Fruit fly (Drosophila melanogaster) whole organism, embryonic: ENCODE data around the gene pkaap.

Source experiments
- Adf1 ChIP-seq: fragments of 200-800 bp; sonication (Bioruptor generic); IDR thresholded peaks from 2 replicates; pipeline ENCODE4 v1.3.6; 2022; ENCODE audit warnings: missing biosample characterization, missing genetic modification characterization
- CG1024 ChIP-seq: fragments of 200-800 bp; sonication (Bioruptor generic); IDR thresholded peaks from 2 replicates; pipeline ENCODE4 v1.3.6; 2022; ENCODE audit warnings: missing biosample characterization, missing genetic modification characterization
- CG11560 ChIP-seq: fragments of 200-800 bp; sonication (Bioruptor generic); IDR thresholded peaks from 3 replicates; pipeline ENCODE4 v1.3.6; 2022; ENCODE audit warnings: missing biosample characterization, missing genetic modification characterization
- CG11696 ChIP-seq: fragments of 200-800 bp; sonication (Bioruptor generic); IDR thresholded peaks from 2 replicates; pipeline ENCODE4 v1.3.6; 2022; ENCODE audit warnings: missing biosample characterization, missing genetic modification characterization
- CG13775 ChIP-seq: fragments of 200-800 bp; sonication (Bioruptor generic); optimal IDR thresholded peaks from 3 replicates; lab custom pipeline; 2017; ENCODE audit warnings: missing biosample characterization, mild to moderate bottlenecking, missing genetic modification characterization
- CG14860 ChIP-seq: fragments of 200-800 bp; sonication (Bioruptor generic); IDR thresholded peaks from 3 replicates; pipeline ENCODE4 v1.3.6; 2022; ENCODE audit warnings: missing biosample characterization, missing genetic modification characterization; ENCODE audit not compliant: partially characterized antibody
- CG15601 ChIP-seq: fragments of 200-800 bp; sonication (Bioruptor generic); optimal IDR thresholded peaks from 3 replicates; lab custom pipeline; 2019; ENCODE audit warnings: missing biosample characterization, mild to moderate bottlenecking, missing genetic modification characterization, moderate library complexity
- CG16779 ChIP-seq: fragments of 200-800 bp; sonication (Bioruptor generic); IDR thresholded peaks from 2 replicates; pipeline ENCODE4 v1.3.6; 2022; ENCODE audit warnings: missing biosample characterization, missing genetic modification characterization
- CG16813 ChIP-seq: fragments of 200-800 bp; sonication (Bioruptor generic); IDR thresholded peaks from 3 replicates; pipeline ENCODE4 v1.3.6; 2022; ENCODE audit warnings: missing biosample characterization, missing genetic modification characterization; ENCODE audit not compliant: partially characterized antibody
- CG16815 ChIP-seq: fragments of 200-800 bp; sonication (Bioruptor generic); optimal IDR thresholded peaks from 3 replicates; lab custom pipeline; 2017; ENCODE audit warnings: missing biosample characterization, mild to moderate bottlenecking, missing genetic modification characterization
- CG18476 ChIP-seq: fragments of 200-800 bp; sonication (Bioruptor generic); optimal IDR thresholded peaks from 2 replicates; lab custom pipeline; 2016; ENCODE audit warnings: missing biosample characterization, mild to moderate bottlenecking, missing genetic modification characterization
- CG2116 ChIP-seq: fragments of 200-800 bp; sonication (Bioruptor generic); optimal IDR thresholded peaks from 3 replicates; lab custom pipeline; 2018; ENCODE audit warnings: missing biosample characterization, mild to moderate bottlenecking, missing genetic modification characterization
- CG2120 ChIP-seq: fragments of 200-800 bp; sonication (Bioruptor generic); optimal IDR thresholded peaks from 3 replicates; lab custom pipeline; 2016; ENCODE audit warnings: missing biosample characterization, missing genetic modification characterization
- CG30403 ChIP-seq: fragments of 200-800 bp; sonication (Bioruptor generic); optimal IDR thresholded peaks from 3 replicates; lab custom pipeline; 2016; ENCODE audit warnings: missing biosample characterization, missing genetic modification characterization
- CG3065 ChIP-seq: fragments of 200-800 bp; sonication (Bioruptor generic); optimal IDR thresholded peaks from 2 replicates; lab custom pipeline; 2016; ENCODE audit warnings: missing biosample characterization, missing genetic modification characterization
- CG3281 ChIP-seq: fragments of 200-800 bp; sonication (Bioruptor generic); optimal IDR thresholded peaks from 3 replicates; lab custom pipeline; 2017; ENCODE audit warnings: missing biosample characterization, mild to moderate bottlenecking, missing genetic modification characterization
- CG5953 ChIP-seq: fragments of 200-800 bp; sonication (Bioruptor generic); IDR thresholded peaks from 2 replicates; pipeline ENCODE4 v1.3.6; 2022; ENCODE audit warnings: missing biosample characterization, missing genetic modification characterization
- CG7357 ChIP-seq: fragments of 200-800 bp; sonication (Bioruptor generic); IDR thresholded peaks from 3 replicates; pipeline ENCODE4 v1.3.6; 2022; ENCODE audit warnings: missing biosample characterization, missing genetic modification characterization
- CG7556 ChIP-seq: fragments of 200-800 bp; sonication (Bioruptor generic); optimal IDR thresholded peaks from 2 replicates; lab custom pipeline; 2017; ENCODE audit warnings: missing biosample characterization, mild to moderate bottlenecking, missing genetic modification characterization
- CG9797 ChIP-seq: fragments of 200-800 bp; sonication (Bioruptor generic); optimal IDR thresholded peaks from 3 replicates; lab custom pipeline; 2018; ENCODE audit warnings: missing biosample characterization, mild to moderate bottlenecking, missing genetic modification characterization
- CG9876 ChIP-seq: fragments of 200-800 bp; sonication (Bioruptor generic); optimal IDR thresholded peaks from 2 replicates; lab custom pipeline; 2016; ENCODE audit warnings: missing biosample characterization, missing genetic modification characterization
- Camta ChIP-seq: fragments of 200-800 bp; sonication (Bioruptor generic); optimal IDR thresholded peaks from 2 replicates; lab custom pipeline; 2016; ENCODE audit warnings: missing biosample characterization, missing genetic modification characterization
- Chrac-16 ChIP-seq: fragments of 200-800 bp; sonication (Bioruptor generic); optimal IDR thresholded peaks from 3 replicates; lab custom pipeline; 2016; ENCODE audit warnings: missing biosample characterization, missing genetic modification characterization
- CoRest ChIP-seq: fragments of 200-800 bp; sonication (Bioruptor generic); optimal IDR thresholded peaks from 3 replicates; lab custom pipeline; 2018; ENCODE audit warnings: missing biosample characterization, mild to moderate bottlenecking, missing genetic modification characterization, moderate library complexity
- Dll ChIP-seq: fragments of 200-800 bp; sonication (Bioruptor generic); IDR thresholded peaks from 4 replicates; pipeline ENCODE4 v1.3.6; 2022; ENCODE audit warnings: missing biosample characterization, missing genetic modification characterization; ENCODE audit not compliant: partially characterized antibody
- E2f2 ChIP-seq: fragments of 200-800 bp; sonication (Bioruptor generic); IDR thresholded peaks from 2 replicates; pipeline ENCODE4 v1.3.6; 2022; ENCODE audit warnings: missing biosample characterization, missing genetic modification characterization
- Hand ChIP-seq: fragments of 200-800 bp; sonication (Bioruptor generic); optimal IDR thresholded peaks from 2 replicates; lab custom pipeline; 2017; ENCODE audit warnings: mild to moderate bottlenecking, missing biosample characterization, missing genetic modification reagents, missing genetic modification characterization
- Hr3 ChIP-seq: fragments of 200-800 bp; sonication (Bioruptor generic); optimal IDR thresholded peaks from 3 replicates; lab custom pipeline; 2016; ENCODE audit warnings: missing biosample characterization, missing genetic modification characterization
- Max ChIP-seq: fragments of 200-800 bp; sonication (Bioruptor generic); optimal IDR thresholded peaks from 2 replicates; lab custom pipeline; 2016; ENCODE audit warnings: missing biosample characterization, mild to moderate bottlenecking, missing genetic modification characterization
- Spps ChIP-seq: fragments of 200-800 bp; sonication (Bioruptor generic); optimal IDR thresholded peaks from 2 replicates; lab custom pipeline; 2018; ENCODE audit warnings: missing biosample characterization, mild to moderate bottlenecking, missing genetic modification characterization
- Vsx1 ChIP-seq: fragments of 200-800 bp; sonication (Bioruptor generic); optimal IDR thresholded peaks from 2 replicates; lab custom pipeline; 2017; ENCODE audit warnings: missing biosample characterization, mild to moderate bottlenecking, missing genetic modification characterization, missing genetic modification reagents
- amos ChIP-seq: fragments of 200-800 bp; sonication (Bioruptor generic); IDR thresholded peaks from 2 replicates; pipeline ENCODE4 v1.3.6; 2022; ENCODE audit warnings: missing biosample characterization, missing genetic modification characterization; ENCODE audit not compliant: partially characterized antibody
- ato ChIP-seq: fragments of 200-800 bp; sonication (Bioruptor generic); IDR thresholded peaks from 2 replicates; pipeline ENCODE4 v1.3.6; 2022; ENCODE audit warnings: missing biosample characterization, missing genetic modification characterization; ENCODE audit not compliant: partially characterized antibody
- bowl ChIP-seq: fragments of 200-800 bp; sonication (Bioruptor generic); IDR thresholded peaks from 2 replicates; pipeline ENCODE4 v1.3.6; 2022; ENCODE audit warnings: missing biosample characterization, missing genetic modification characterization
- br ChIP-seq: fragments of >200 bp; optimal IDR thresholded peaks from 2 replicates; lab custom pipeline; 2017
- cg ChIP-seq: fragments of 200-800 bp; sonication (Bioruptor generic); optimal IDR thresholded peaks from 3 replicates; lab custom pipeline; 2019; ENCODE audit warnings: missing biosample characterization, mild to moderate bottlenecking, missing genetic modification characterization, moderate library complexity
- dan ChIP-seq: fragments of 200-800 bp; sonication (Bioruptor generic); IDR thresholded peaks from 2 replicates; pipeline ENCODE4 v1.3.6; 2022; ENCODE audit warnings: missing biosample characterization, missing genetic modification characterization
- ems ChIP-seq: fragments of 200-800 bp; sonication (Bioruptor generic); optimal IDR thresholded peaks from 3 replicates; lab custom pipeline; 2016; ENCODE audit warnings: missing biosample characterization, missing genetic modification characterization
- fru ChIP-seq: fragments of >200 bp; optimal IDR thresholded peaks from 2 replicates; lab custom pipeline; 2017
- ftz-f1 ChIP-seq: fragments of 200-800 bp; sonication (Bioruptor generic); optimal IDR thresholded peaks from 2 replicates; lab custom pipeline; 2016; ENCODE audit warnings: missing biosample characterization, missing genetic modification characterization
- gfzf ChIP-seq: fragments of 200-800 bp; sonication (Bioruptor generic); optimal IDR thresholded peaks from 2 replicates; lab custom pipeline; 2016; ENCODE audit warnings: missing biosample characterization, mild to moderate bottlenecking, missing genetic modification characterization, moderate library complexity
- gt ChIP-seq: fragments of 200-800 bp; sonication (Bioruptor generic); IDR thresholded peaks from 2 replicates; pipeline ENCODE4 v1.3.6; 2022; ENCODE audit warnings: missing biosample characterization, missing genetic modification characterization
- knrl ChIP-seq: fragments of 200-800 bp; sonication (Bioruptor generic); IDR thresholded peaks from 3 replicates; pipeline ENCODE4 v1.3.6; 2022; ENCODE audit warnings: missing biosample characterization, missing genetic modification characterization; ENCODE audit not compliant: partially characterized antibody
- nerfin-2 ChIP-seq: fragments of 200-800 bp; sonication (Bioruptor generic); IDR thresholded peaks from 2 replicates; pipeline ENCODE4 v1.3.6; 2022; ENCODE audit warnings: missing biosample characterization, missing genetic modification characterization; ENCODE audit not compliant: partially characterized antibody
- peb ChIP-seq: fragments of 200-800 bp; sonication (Bioruptor generic); IDR thresholded peaks from 2 replicates; pipeline ENCODE4 v1.3.6; 2022; ENCODE audit warnings: missing biosample characterization, missing genetic modification characterization
- sens ChIP-seq: fragments of 200-800 bp; sonication (Bioruptor generic); peaks from one replicate; lab custom pipeline; 2016; ENCODE audit warnings: missing biosample characterization, missing genetic modification characterization
- sima ChIP-seq: fragments of 200-800 bp; sonication (Bioruptor generic); optimal IDR thresholded peaks from 2 replicates; lab custom pipeline; 2016; ENCODE audit warnings: missing biosample characterization, missing genetic modification characterization
- sna ChIP-seq: fragments of 200-800 bp; sonication (Bioruptor generic); IDR thresholded peaks from 2 replicates; pipeline ENCODE4 v1.3.6; 2022; ENCODE audit warnings: missing biosample characterization, missing genetic modification characterization; ENCODE audit not compliant: partially characterized antibody
- ttk ChIP-seq: fragments of 200-800 bp; sonication (Bioruptor generic); IDR thresholded peaks from 2 replicates; pipeline ENCODE4 v2.1.2; 2022; ENCODE audit warnings: missing biosample characterization, missing genetic modification characterization
- zen ChIP-seq: fragments of 200-800 bp; sonication (Bioruptor generic); optimal IDR thresholded peaks from 3 replicates; lab custom pipeline; 2018; ENCODE audit warnings: missing biosample characterization, mild to moderate bottlenecking, missing genetic modification characterization, moderate library complexity

pkaap gene

dm6 chr2L:16307026-16307703, 19.1 kb downstream of the pkaap start, which contains the start of the genes CG5861 and Syx5 (continued):
- no peak for TF ChIP-seq dan (GFP tag; lab: Robert Waterston, UW)
- peak; percentile 73 for TF ChIP-seq zen (tag; lab: Kevin White, UChicago)
- TF ChIP-seq CG11560 (tag; lab: Robert Waterston, UW), result no peak
- TF ChIP-seq Hand (GFP tag; lab: Kevin White, UChicago), result no peak
- peak; percentile 77 for TF ChIP-seq nerfin-2 (GFP tag; lab: Robert Waterston, UW)
- peak; percentile 84; the same call in 1 of the 2 replicates for TF ChIP-seq amos (GFP tag; lab: Robert Waterston, UW)
- TF ChIP-seq fru, result no peak
- peak; percentile 72 for TF ChIP-seq CoRest (tag; lab: Kevin White, UChicago)
- TF ChIP-seq Camta (GFP tag; lab: Kevin White, UChicago), result no peak
- peak; percentile 87 for TF ChIP-seq CG16813 (GFP tag; lab: Robert Waterston, UW)
- TF ChIP-seq CG16815 (GFP tag; lab: Kevin White, UChicago), result no peak
- TF ChIP-seq CG9797 (GFP tag; lab: Kevin White, UChicago), result peak; percentile 47
- no peak for TF ChIP-seq peb (GFP tag; lab: Robert Waterston, UW)
- TF ChIP-seq E2f2 (GFP tag; lab: Robert Waterston, UW), result peak; percentile 54
- peak; percentile 93 for TF ChIP-seq cg (GFP tag; lab: Kevin White, UChicago)
- TF ChIP-seq CG3065 (GFP tag; lab: Kevin White, UChicago), result no peak
- TF ChIP-seq bowl, result no peak
- TF ChIP-seq CG7556, result peak; percentile 51
- TF ChIP-seq CG9876 (GFP tag; lab: Kevin White, UChicago), result no peak
- TF ChIP-seq Hr3 (GFP tag; lab: Kevin White, UChicago), result peak; percentile 65
- TF ChIP-seq CG14860 (GFP tag; lab: Robert Waterston, UW), result peak; percentile 88
- no peak for TF ChIP-seq Spps
- TF ChIP-seq CG1024 (GFP tag; lab: Robert Waterston, UW), result no peak
- no peak for TF ChIP-seq CG16779 (GFP tag; lab: Robert Waterston, UW)
- TF ChIP-seq ftz-f1, result no peak
- TF ChIP-seq CG13775 (GFP tag; lab: Kevin White, UChicago), result peak; percentile 64
- 0 out of 3 replicates have a peak, but pooled peaks have one; percentile 16 for TF ChIP-seq CG7357 (GFP tag; lab: Robert Waterston, UW)
- TF ChIP-seq gt (GFP tag; lab: Robert Waterston, UW), result no peak
- TF ChIP-seq CG5953 (GFP tag; lab: Robert Waterston, UW), result no peak
- peak; percentile 32 for TF ChIP-seq Chrac-16 (GFP tag; lab: Kevin White, UChicago)
- TF ChIP-seq ato (GFP tag; lab: Robert Waterston, UW), result peak; percentile 78; the same call in 1 of the 2 replicates
- peak; percentile 98 for TF ChIP-seq Dll (GFP tag; lab: Robert Waterston, UW)
- TF ChIP-seq sna (GFP tag; lab: Robert Waterston, UW), result peak; percentile 95
- TF ChIP-seq ttk (GFP tag; lab: Robert Waterston, UW), result no peak
- TF ChIP-seq CG11696 (GFP tag; lab: Robert Waterston, UW), result no peak
- peak; percentile 45 for TF ChIP-seq Max (GFP tag; lab: Kevin White, UChicago)
- peak; percentile 47 for TF ChIP-seq Vsx1
- peak; percentile 99 for TF ChIP-seq CG2116
- peak; percentile 67 for TF ChIP-seq CG30403
- TF ChIP-seq CG18476 (GFP tag; lab: Kevin White, UChicago), result no peak
- peak; percentile 63 for TF ChIP-seq CG2120
- TF ChIP-seq sima (GFP tag; lab: Kevin White, UChicago), result no peak
- peak; percentile 47; the same call in 1 of the 2 replicates for TF ChIP-seq Adf1 (GFP tag; lab: Robert Waterston, UW)
- TF ChIP-seq br, result no peak
- no peak for TF ChIP-seq gfzf (GFP tag; lab: Kevin White, UChicago)
- TF ChIP-seq knrl, result peak; percentile 88
- TF ChIP-seq CG15601 (tag; lab: Kevin White, UChicago), result peak; percentile 69
- TF ChIP-seq CG3281 (GFP tag; lab: Kevin White, UChicago), result peak; percentile 61
- TF ChIP-seq ems (GFP tag; lab: Kevin White, UChicago), result no peak
- peak; percentile 69 for TF ChIP-seq sens
